Fruit fly (Drosophila melanogaster): ENCODE results near the gene CG42750.

CG42750 gene

dm6 chr2L:18143176-18143575, 132.4 kb downstream of the CG42750 start:
- TF ChIP-seq Dfd (GFP tag; optimal IDR thresholded peaks at IDR 0.05), result no peak
- TF ChIP-seq CG4854 (GFP tag; optimal IDR thresholded peaks at IDR 0.05), result no peak
- no peak for TF ChIP-seq p53 (GFP tag; optimal IDR thresholded peaks at IDR 0.05)
- TF ChIP-seq dan (GFP tag; IDR thresholded peaks at IDR 0.05), result no peak
- no peak for TF ChIP-seq wek (GFP tag; optimal IDR thresholded peaks at IDR 0.05)
- no peak for TF ChIP-seq CG17359 (tag; optimal IDR thresholded peaks at IDR 0.05)
- TF ChIP-seq Med (GFP tag), result peak; percentile 41
- TF ChIP-seq unpg (GFP tag; optimal IDR thresholded peaks at IDR 0.05), result no peak
- no peak for TF ChIP-seq CG32767 (GFP tag; IDR thresholded peaks at IDR 0.05)
- 0 out of 2 replicates have a peak, but pooled peaks have one; percentile 12 for TF ChIP-seq CG42726 (GFP tag; IDR thresholded peaks at IDR 0.05; ENCODE audit: partially characterized antibody)
- TF ChIP-seq Eip74EF (GFP tag; optimal IDR thresholded peaks at IDR 0.05), result no peak
- TF ChIP-seq crc (GFP tag; optimal IDR thresholded peaks at IDR 0.05), result no peak
- no peak for TF ChIP-seq E2f2 (GFP tag; IDR thresholded peaks at IDR 0.05)
- no peak for TF ChIP-seq CG13123 (GFP tag; optimal IDR thresholded peaks at IDR 0.05)
- no peak for TF ChIP-seq CG3281 (GFP tag; optimal IDR thresholded peaks at IDR 0.05)

dm6 chr2L:18141471-18142345, 133.9 kb downstream of the CG42750 start:
- TF ChIP-seq tin (GFP tag; optimal IDR thresholded peaks at IDR 0.05), result peak; percentile 65
- peak; percentile 58 for TF ChIP-seq cas (GFP tag; IDR thresholded peaks at IDR 0.05)
- TF ChIP-seq Dref (GFP tag; IDR thresholded peaks at IDR 0.05), result no peak
- peak; percentile 72 for TF ChIP-seq lilli (GFP tag; optimal IDR thresholded peaks at IDR 0.05)
- TF ChIP-seq Hand (GFP tag; optimal IDR thresholded peaks at IDR 0.05), result peak; percentile 26
- TF ChIP-seq disco-r (GFP tag; optimal IDR thresholded peaks at IDR 0.05), result no peak
- peak; percentile 23 for TF ChIP-seq sqz (GFP tag; optimal IDR thresholded peaks at IDR 0.05)
- TF ChIP-seq CHES-1-like (GFP tag; optimal IDR thresholded peaks at IDR 0.05), result peak; percentile 39
- no peak for TF ChIP-seq cad (GFP tag; optimal IDR thresholded peaks at IDR 0.05)
- peak; percentile 42 for TF ChIP-seq CG7786 (GFP tag; optimal IDR thresholded peaks at IDR 0.05)
- TF ChIP-seq CG1792 (GFP tag; optimal IDR thresholded peaks at IDR 0.05), result no peak
- peak; percentile 45 for TF ChIP-seq CG6254 (GFP tag; optimal IDR thresholded peaks at IDR 0.05)
- TF ChIP-seq CG34224 (GFP tag; IDR thresholded peaks at IDR 0.05; ENCODE audit: partially characterized antibody), result no peak
- TF ChIP-seq CG9727 (GFP tag; optimal IDR thresholded peaks at IDR 0.05), result peak; percentile 68
- peak; percentile 79 for TF ChIP-seq CG7556 (GFP tag; optimal IDR thresholded peaks at IDR 0.05)
- TF ChIP-seq esg (GFP tag; conservative IDR thresholded peaks at IDR 0.05), result no peak; the same call in 1 of the 2 replicates
- peak; percentile 17 for TF ChIP-seq CG8359 (GFP tag; optimal IDR thresholded peaks at IDR 0.05; ENCODE audit: borderline replicate concordance)
- TF ChIP-seq Lpt (GFP tag; optimal IDR thresholded peaks at IDR 0.05), result no peak
- TF ChIP-seq Deaf1 (tag; optimal IDR thresholded peaks at IDR 0.05), result peak; percentile 93
- TF ChIP-seq Fer2 (tag; optimal IDR thresholded peaks at IDR 0.05), result no peak
- peak; percentile 60; the same call in 2 of the 3 replicates for TF ChIP-seq CG11695 (GFP tag; IDR thresholded peaks at IDR 0.05)
- TF ChIP-seq CG17612 (GFP tag; IDR thresholded peaks at IDR 0.05), result no peak
- TF ChIP-seq CG16813 (GFP tag; IDR thresholded peaks at IDR 0.05; ENCODE audit: partially characterized antibody), result no peak; the same call in 2 of the 3 replicates
- no peak; the same call in 1 of the 2 replicates for TF ChIP-seq amos (GFP tag; IDR thresholded peaks at IDR 0.05; ENCODE audit: partially characterized antibody)
- peak; percentile 60; the same call in 1 of the 2 replicates for TF ChIP-seq CG32772 (GFP tag; IDR thresholded peaks at IDR 0.05)
- no peak for TF ChIP-seq HmgD (GFP tag; optimal IDR thresholded peaks at IDR 0.05)
- TF ChIP-seq h (optimal IDR thresholded peaks at IDR 0.05), result no peak
- peak; percentile 44 for TF ChIP-seq CG12942 (GFP tag; optimal IDR thresholded peaks at IDR 0.05)
- TF ChIP-seq CG16863 (GFP tag; optimal IDR thresholded peaks at IDR 0.05), result peak; percentile 56
- TF ChIP-seq Hr39 (optimal IDR thresholded peaks at IDR 0.05), result no peak
- TF ChIP-seq vfl (GFP tag; optimal IDR thresholded peaks at IDR 0.05), result peak; percentile 48
- no peak for TF ChIP-seq CG1024 (GFP tag; IDR thresholded peaks at IDR 0.05)
- TF ChIP-seq Sox102F (GFP tag; optimal IDR thresholded peaks at IDR 0.05), result peak; percentile 79
- peak; percentile 75 for TF ChIP-seq CG18262 (tag; optimal IDR thresholded peaks at IDR 0.05)

Measured in whole organism, embryonic.